Worm (Caenorhabditis elegans) whole organism, L4 larva: ENCODE data around the gene F43C1.5.

Experiments
- R02D3.7 ChIP-seq: fragments of 150-350 bp; sonication (generic microtip); optimal IDR thresholded peaks from 3 replicates; lab custom pipeline; 2014; ENCODE audit warnings: missing biosample characterization, missing genetic modification characterization
- dmd-9 ChIP-seq: fragments of 200-800 bp; sonication (Bioruptor generic); IDR thresholded peaks from 2 replicates; pipeline ENCODE4 v1.3.6; 2022; ENCODE audit warnings: missing genetic modification reagents, missing genetic modification characterization, missing compliant biosample characterization
- egl-43 ChIP-seq: fragments of 200-800 bp; sonication (Bioruptor generic); IDR thresholded peaks from 2 replicates; pipeline ENCODE4 v1.3.6; 2022; ENCODE audit warnings: missing genetic modification reagents, missing genetic modification characterization, missing compliant biosample characterization
- lir-3 ChIP-seq: sonication (generic microtip); optimal IDR thresholded peaks from 2 replicates; lab custom pipeline; 2016; ENCODE audit warnings: mild to moderate bottlenecking, missing genetic modification characterization, missing compliant biosample characterization
- lsy-2 ChIP-seq, 2 experiments: fragments of 150-350 bp in 1 of 2; sonication (generic microtip) in 1 of 2; optimal IDR thresholded peaks; 2 replicates each; lab custom pipeline; 2014 to 2017; ENCODE audit warnings: missing biosample characterization in 2 of 2, missing genetic modification characterization in 2 of 2
- mdt-29 ChIP-seq: fragments of 200-800 bp; sonication (Bioruptor generic); IDR thresholded peaks from 2 replicates; pipeline ENCODE4 v1.3.6; 2022; ENCODE audit warnings: missing genetic modification reagents, missing genetic modification characterization, missing compliant biosample characterization
- mxl-3 ChIP-seq: fragments of 200-800 bp; sonication (Bioruptor generic); optimal IDR thresholded peaks from 2 replicates; lab custom pipeline; 2018; ENCODE audit warnings: mild to moderate bottlenecking, missing genetic modification characterization, missing compliant biosample characterization
- nhr-102 ChIP-seq: sonication (generic microtip); optimal IDR thresholded peaks from 2 replicates; lab custom pipeline; 2016; ENCODE audit warnings: mild to moderate bottlenecking, missing genetic modification characterization, moderate library complexity, missing compliant biosample characterization
- nhr-42 ChIP-seq: fragments of 200-800 bp; sonication (Bioruptor generic); IDR thresholded peaks from 2 replicates; pipeline ENCODE4 v1.3.6; 2022; ENCODE audit warnings: missing genetic modification characterization, missing compliant biosample characterization
- nhr-77 ChIP-seq: fragments of 150-350 bp; optimal IDR thresholded peaks from 2 replicates; lab custom pipeline; 2014; ENCODE audit warnings: missing biosample characterization, missing genetic modification characterization
- skn-1 ChIP-seq: fragments of 150-350 bp; optimal IDR thresholded peaks from 2 replicates; lab custom pipeline; 2014; ENCODE audit warnings: missing biosample characterization, missing genetic modification characterization
- snpc-4 ChIP-seq: fragments of 150-350 bp; optimal IDR thresholded peaks from 2 replicates; lab custom pipeline; 2014; ENCODE audit warnings: missing biosample characterization, missing genetic modification characterization
- spr-3 ChIP-seq: fragments of 200-800 bp; sonication (Bioruptor generic); optimal IDR thresholded peaks from 2 replicates; lab custom pipeline; 2018; ENCODE audit warnings: mild to moderate bottlenecking, missing genetic modification characterization, missing compliant biosample characterization
- unc-39 ChIP-seq: sonication (generic microtip); optimal IDR thresholded peaks from 2 replicates; lab custom pipeline; 2017; ENCODE audit warnings: missing biosample characterization, missing genetic modification characterization
- unc-62 ChIP-seq, 3 experiments: fragments of 150-350 bp in 1 of 3; sonication (generic microtip); optimal IDR thresholded peaks in 2 of 3; peaks in 1 of 3; 1 replicate in 1 of 3; 2 replicates in 2 of 3; lab custom pipeline; 2014 to 2017; ENCODE audit warnings: missing biosample characterization in 3 of 3, missing genetic modification characterization in 3 of 3, missing genetic modification reagents in 3 of 3, missing genotype in 1 of 3
- zag-1 ChIP-seq: fragments of 150-350 bp; optimal IDR thresholded peaks from 2 replicates; lab custom pipeline; 2014; ENCODE audit warnings: missing biosample characterization, missing genetic modification characterization

F43C1.5 gene

DNA sequence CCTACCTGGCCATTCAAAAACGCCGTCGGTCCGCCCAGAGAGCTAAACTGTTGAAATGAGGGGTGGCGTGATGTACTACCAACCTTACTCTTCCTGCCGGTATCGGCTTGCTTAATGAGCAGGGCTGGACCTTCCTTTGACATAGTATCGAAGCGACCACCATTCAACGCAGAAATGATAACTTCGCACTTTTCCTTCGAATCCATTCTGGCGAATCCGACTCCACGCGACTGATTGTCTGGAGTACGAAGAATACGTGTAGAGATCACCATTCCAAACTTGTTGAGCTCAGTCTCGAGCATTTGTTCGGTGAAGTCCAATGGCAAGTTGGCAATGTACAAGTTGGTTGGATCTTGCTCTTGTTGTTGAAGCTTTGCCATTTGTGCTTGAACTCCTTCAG, 49.3 kb downstream of the F43C1.5 start:
- TF ChIP-seq nhr-77 (tag; lab: Kevin White, UChicago) (no peak), mxl-3 (GFP tag; lab: Kevin White, UChicago) (no peak), dmd-9 (GFP tag; lab: Robert Waterston, UW) (no peak), zag-1 (no peak), snpc-4 (tag; lab: Kevin White, UChicago) (no peak), lsy-2 (tag; optimal IDR thresholded peaks at IDR 0.05; lab: Kevin White, UChicago) (no peak), nhr-102 (no peak), unc-39 (tag; lab: Kevin White, UChicago) (no peak), R02D3.7 (tag; lab: Kevin White, UChicago) (no peak), lir-3 (tag; lab: Kevin White, UChicago) (no peak), skn-1 (tag; lab: Kevin White, UChicago) (no peak), unc-62 (GFP tag; optimal IDR thresholded peaks at IDR 0.05 in 1 of 2; lab: Kevin White, UChicago) (peak in 1 of 2 experiments; percentile 47), unc-62 (tag; optimal IDR thresholded peaks at IDR 0.05; lab: Kevin White, UChicago) (no peak), spr-3 (GFP tag; lab: Kevin White, UChicago) (no peak), nhr-42 (GFP tag; lab: Robert Waterston, UW) (no peak), egl-43 (peak; percentile 16; the same call in 1 of the 2 replicates), mdt-29 (GFP tag; lab: Robert Waterston, UW) (no peak)
